Fruit fly (Drosophila melanogaster) whole organism, embryonic: ENCODE results near the gene Pisd.

ENCODE experiments used
- Atf6 ChIP-seq: fragments of 200-800 bp; sonication (Bioruptor generic); IDR thresholded peaks from 2 replicates; pipeline ENCODE4 v1.3.6; 2022; ENCODE audit warnings: missing biosample characterization, missing genetic modification characterization
- CG10431 ChIP-seq: fragments of 200-800 bp; sonication (Bioruptor generic); optimal IDR thresholded peaks from 3 replicates; lab custom pipeline; 2018; ENCODE audit warnings: missing biosample characterization, mild to moderate bottlenecking, missing genetic modification characterization
- CG11456 ChIP-seq: fragments of 200-800 bp; sonication (Bioruptor generic); IDR thresholded peaks from 3 replicates; pipeline ENCODE4 v1.3.6; 2022; ENCODE audit warnings: missing biosample characterization, missing genetic modification characterization
- CG11695 ChIP-seq: fragments of 200-800 bp; sonication (Bioruptor generic); IDR thresholded peaks from 3 replicates; pipeline ENCODE4 v1.3.6; 2022; ENCODE audit warnings: missing biosample characterization, missing genetic modification characterization
- CG12391 ChIP-seq: fragments of 200-800 bp; sonication (Bioruptor generic); optimal IDR thresholded peaks from 3 replicates; lab custom pipeline; 2018; ENCODE audit warnings: missing biosample characterization, mild to moderate bottlenecking, missing genetic modification characterization, moderate library complexity
- CG12942 ChIP-seq: fragments of 200-800 bp; sonication (Bioruptor generic); optimal IDR thresholded peaks from 3 replicates; lab custom pipeline; 2016; ENCODE audit warnings: missing biosample characterization, missing genetic modification characterization
- CG1602 ChIP-seq: fragments of 200-800 bp; sonication (Bioruptor generic); optimal IDR thresholded peaks from 3 replicates; lab custom pipeline; 2016; ENCODE audit warnings: missing biosample characterization, missing genetic modification characterization
- CG1647 ChIP-seq: fragments of 200-800 bp; sonication (Bioruptor generic); optimal IDR thresholded peaks from 3 replicates; lab custom pipeline; 2016; ENCODE audit warnings: missing biosample characterization, missing genetic modification characterization
- CG18764 ChIP-seq: fragments of 200-800 bp; sonication (Bioruptor generic); optimal IDR thresholded peaks from 3 replicates; lab custom pipeline; 2016; ENCODE audit warnings: missing biosample characterization, missing genetic modification characterization
- CG30403 ChIP-seq: fragments of 200-800 bp; sonication (Bioruptor generic); optimal IDR thresholded peaks from 3 replicates; lab custom pipeline; 2016; ENCODE audit warnings: missing biosample characterization, missing genetic modification characterization
- CG31365 ChIP-seq: fragments of 200-800 bp; sonication (Bioruptor generic); optimal IDR thresholded peaks from 2 replicates; lab custom pipeline; 2018; ENCODE audit warnings: missing biosample characterization, mild to moderate bottlenecking, missing genetic modification characterization
- CG34376 ChIP-seq: fragments of 200-800 bp; sonication (Bioruptor generic); optimal IDR thresholded peaks from 2 replicates; lab custom pipeline; 2018; ENCODE audit warnings: missing biosample characterization, mild to moderate bottlenecking, missing genetic modification characterization
- CG3838 ChIP-seq: fragments of 200-800 bp; sonication (Bioruptor generic); optimal IDR thresholded peaks from 3 replicates; lab custom pipeline; 2016; ENCODE audit warnings: missing biosample characterization, missing genetic modification characterization
- CG4424 ChIP-seq: fragments of 200-800 bp; sonication (Bioruptor generic); optimal IDR thresholded peaks from 3 replicates; lab custom pipeline; 2016; ENCODE audit warnings: missing biosample characterization, missing genetic modification characterization
- CG6254 ChIP-seq: fragments of 200-800 bp; sonication (Bioruptor generic); optimal IDR thresholded peaks from 3 replicates; lab custom pipeline; 2017; ENCODE audit warnings: mild to moderate bottlenecking, missing biosample characterization, missing genetic modification reagents, missing genetic modification characterization
- H15 ChIP-seq: fragments of 200-800 bp; sonication (Bioruptor generic); IDR thresholded peaks from 3 replicates; pipeline ENCODE4 v1.3.6; 2022; ENCODE audit warnings: missing biosample characterization, missing genetic modification characterization
- Hey ChIP-seq: fragments of 200-800 bp; sonication (Bioruptor generic); optimal IDR thresholded peaks from 3 replicates; lab custom pipeline; 2018; ENCODE audit warnings: missing biosample characterization, mild to moderate bottlenecking, missing genetic modification characterization
- HmgD ChIP-seq: fragments of 200-800 bp; sonication (Bioruptor generic); optimal IDR thresholded peaks from 3 replicates; lab custom pipeline; 2016; ENCODE audit warnings: missing biosample characterization, missing genetic modification characterization
- Hr51 ChIP-seq, 2 experiments: fragments of 200-800 bp; sonication (Bioruptor generic); optimal IDR thresholded peaks; 2 replicates in 1 of 2; 3 replicates in 1 of 2; lab custom pipeline; 2016 to 2018; ENCODE audit warnings: missing biosample characterization in 2 of 2, missing genetic modification characterization in 2 of 2, mild to moderate bottlenecking in 1 of 2, moderate library complexity in 1 of 2
- Med ChIP-seq: fragments of 200-800 bp; sonication (Bioruptor generic); peaks from one replicate; lab custom pipeline; 2016; ENCODE audit warnings: missing biosample characterization, missing genetic modification characterization, mild to moderate bottlenecking, inconsistent platforms, moderate library complexity
- Mes4 ChIP-seq: fragments of 200-800 bp; sonication (Bioruptor generic); optimal IDR thresholded peaks from 2 replicates; lab custom pipeline; 2016; ENCODE audit warnings: missing biosample characterization, missing genetic modification characterization
- Trl ChIP-seq, 3 experiments: fragments of >200 bp in 2 of 3; fragments of 200-800 bp in 1 of 3; sonication (Bioruptor generic) in 1 of 3; optimal IDR thresholded peaks; 2 replicates in 1 of 3; 3 replicates in 2 of 3; lab custom pipeline; 2016 to 2017; ENCODE audit warnings: missing biosample characterization in 1 of 3, missing genetic modification characterization in 1 of 3
- abd-A ChIP-seq: fragments of 200-800 bp; sonication (Bioruptor generic); optimal IDR thresholded peaks from 3 replicates; lab custom pipeline; 2019; ENCODE audit warnings: missing biosample characterization, mild to moderate bottlenecking, missing genetic modification characterization, moderate library complexity
- amos ChIP-seq: fragments of 200-800 bp; sonication (Bioruptor generic); IDR thresholded peaks from 2 replicates; pipeline ENCODE4 v1.3.6; 2022; ENCODE audit warnings: missing biosample characterization, missing genetic modification characterization; ENCODE audit not compliant: partially characterized antibody
- bigmax ChIP-seq: fragments of 200-800 bp; sonication (Bioruptor generic); optimal IDR thresholded peaks from 2 replicates; lab custom pipeline; 2018; ENCODE audit warnings: missing biosample characterization, mild to moderate bottlenecking, missing genetic modification characterization
- dmrt99B ChIP-seq: fragments of 200-800 bp; sonication (Bioruptor generic); optimal IDR thresholded peaks from 2 replicates; lab custom pipeline; 2018; ENCODE audit warnings: missing biosample characterization, mild to moderate bottlenecking, missing genetic modification characterization, moderate library complexity
- gcm ChIP-seq: fragments of 200-800 bp; sonication (Bioruptor generic); optimal IDR thresholded peaks from 2 replicates; lab custom pipeline; 2019; ENCODE audit warnings: missing biosample characterization, mild to moderate bottlenecking, missing genetic modification characterization, moderate library complexity
- nom ChIP-seq: fragments of 200-800 bp; sonication (Bioruptor generic); optimal IDR thresholded peaks from 2 replicates; lab custom pipeline; 2017; ENCODE audit warnings: missing biosample characterization, missing genetic modification characterization, mild to moderate bottlenecking, moderate library complexity, missing genetic modification reagents
- otp ChIP-seq: fragments of 200-800 bp; sonication (Bioruptor generic); IDR thresholded peaks from 3 replicates; pipeline ENCODE4, ENCODE4 v1.3.6; 2022; ENCODE audit warnings: missing biosample characterization, missing genetic modification characterization
- pan ChIP-seq, 4 experiments: fragments of >200 bp in 3 of 4; fragments of 200-800 bp in 1 of 4; sonication (Bioruptor generic) in 1 of 4; optimal IDR thresholded peaks in 3 of 4; IDR thresholded peaks in 1 of 4; 2 replicates each; pipeline versions ENCODE4 v1.3.6 to Lab custom; 2017 to 2022; ENCODE audit warnings: missing biosample characterization in 2 of 4, missing genetic modification characterization in 2 of 4, mixed read lengths in 1 of 4
- sd ChIP-seq: fragments of 200-800 bp; sonication (Bioruptor generic); optimal IDR thresholded peaks from 3 replicates; lab custom pipeline; 2018; ENCODE audit warnings: missing biosample characterization, mild to moderate bottlenecking, missing genetic modification characterization, moderate library complexity
- shn ChIP-seq: fragments of 200-800 bp; sonication (Bioruptor generic); optimal IDR thresholded peaks from 3 replicates; lab custom pipeline; 2016; ENCODE audit warnings: missing biosample characterization, missing genetic modification characterization
- stc ChIP-seq: fragments of 200-800 bp; sonication (Bioruptor generic); IDR thresholded peaks from 2 replicates; pipeline ENCODE4 v1.3.6; 2022; ENCODE audit warnings: missing biosample characterization, missing genetic modification characterization
- toy ChIP-seq: fragments of 200-800 bp; sonication (Bioruptor generic); IDR thresholded peaks from 2 replicates; pipeline ENCODE4 v1.3.6; 2022; ENCODE audit warnings: missing biosample characterization, missing genetic modification characterization
- trem ChIP-seq: fragments of 200-800 bp; optimal IDR thresholded peaks from 3 replicates; lab custom pipeline; 2019; ENCODE audit warnings: missing biosample characterization, mild to moderate bottlenecking, missing genetic modification characterization, moderate library complexity
- wor ChIP-seq: fragments of 200-800 bp; sonication (Bioruptor generic); IDR thresholded peaks from 2 replicates; pipeline ENCODE4 v1.3.6; 2022; ENCODE audit warnings: missing biosample characterization, missing genetic modification characterization
- z ChIP-seq: fragments of 200-800 bp; sonication (Bioruptor generic); IDR thresholded peaks from 3 replicates; pipeline ENCODE4 v1.3.6; 2022; ENCODE audit warnings: missing biosample characterization, missing genetic modification characterization

Gene Pisd

dm6 chr3R:24017648-24018047 lies 32.9 kb upstream of the Pisd start (continued):
- TF ChIP-seq CG4424 (GFP tag; lab: Kevin White, UChicago) = no peak
- no peak for TF ChIP-seq gcm (GFP tag; lab: Kevin White, UChicago)
- no peak for TF ChIP-seq bigmax (GFP tag; lab: Kevin White, UChicago)
- TF ChIP-seq CG10431 = no peak
- TF ChIP-seq CG34376 (GFP tag; lab: Kevin White, UChicago) = no peak
- no peak for TF ChIP-seq CG3838 (GFP tag; lab: Kevin White, UChicago)
- no peak for TF ChIP-seq CG11456 (GFP tag; lab: Robert Waterston, UW)
- TF ChIP-seq pan (optimal IDR thresholded peaks at IDR 0.05; lab: Kevin White, UChicago) = no peak
- TF ChIP-seq pan (GFP tag; optimal IDR thresholded peaks at IDR 0.05 in 1 of 2, IDR thresholded peaks at IDR 0.05 in 1 of 2) = peak in 1 of 2 experiments; percentile 37
- TF ChIP-seq stc (GFP tag; lab: Robert Waterston, UW) = peak; percentile 8; the same call in 1 of the 2 replicates
- no peak for TF ChIP-seq CG12391
- 0 out of 3 replicates have a peak, but pooled peaks have one; percentile 25 for TF ChIP-seq CG11695 (GFP tag; lab: Robert Waterston, UW)
- no peak for TF ChIP-seq Atf6 (GFP tag; lab: Robert Waterston, UW)
- TF ChIP-seq CG31365 (tag; lab: Kevin White, UChicago) = no peak
- TF ChIP-seq z (GFP tag; lab: Robert Waterston, UW) = no peak
- TF ChIP-seq otp (GFP tag; lab: Robert Waterston, UW) = 0 out of 3 replicates have a peak, but pooled peaks have one; percentile 36
- TF ChIP-seq Hr51 (GFP tag; optimal IDR thresholded peaks at IDR 0.05; lab: Kevin White, UChicago) = peak in 1 of 2 experiments; percentile 10
- no peak for TF ChIP-seq dmrt99B (tag; lab: Kevin White, UChicago)
- TF ChIP-seq CG30403 (GFP tag; lab: Kevin White, UChicago) = no peak
- no peak for TF ChIP-seq shn (GFP tag; lab: Kevin White, UChicago)
- TF ChIP-seq CG18764 (GFP tag; lab: Kevin White, UChicago) = no peak
- no peak for TF ChIP-seq H15 (GFP tag; lab: Robert Waterston, UW)

dm6 chr3R:24021895-24022294 lies 28.7 kb upstream of the Pisd start:
- TF ChIP-seq HmgD (no peak), CG12942 (GFP tag; lab: Kevin White, UChicago) (no peak), sd (peak; percentile 94), CG6254 (no peak), Hey (tag; lab: Kevin White, UChicago) (no peak), Trl (optimal IDR thresholded peaks at IDR 0.05; lab: Kevin White, UChicago) (no peak), Trl (GFP tag; optimal IDR thresholded peaks at IDR 0.05; lab: Kevin White, UChicago) (no peak), Med (peak; percentile 39), abd-A (tag; lab: Kevin White, UChicago) (peak; percentile 3)

- TF ChIP-seq nom (GFP tag; lab: Kevin White, UChicago) (peak; percentile 16), wor (no peak), amos (no peak), CG1647 (GFP tag; lab: Kevin White, UChicago) (no peak), Mes4 (GFP tag; lab: Kevin White, UChicago) (no peak), trem (no peak), CG1602 (no peak), toy (GFP tag; lab: Robert Waterston, UW) (no peak)
These were observed 26.5 kb upstream of the Pisd start for dm6 chr3R:24024123-24024522.
